Fruit fly (Drosophila melanogaster) whole organism, embryonic: ENCODE data around the gene Vps29.

Source experiments
- ATbp ChIP-seq: fragments of 200-800 bp; sonication (Bioruptor generic); optimal IDR thresholded peaks from 2 replicates; lab custom pipeline; 2017; ENCODE audit warnings: missing biosample characterization, mild to moderate bottlenecking, missing genetic modification characterization, missing genetic modification reagents
- Ada2b ChIP-seq: fragments of 200-800 bp; sonication (Bioruptor generic); IDR thresholded peaks from 2 replicates; pipeline ENCODE4 v1.3.6; 2022; ENCODE audit warnings: missing biosample characterization, missing genetic modification characterization
- Antp ChIP-seq: fragments of 200-800 bp; sonication (Bioruptor generic); optimal IDR thresholded peaks from 3 replicates; lab custom pipeline; 2016; ENCODE audit warnings: missing biosample characterization, missing genetic modification characterization
- CG10321 ChIP-seq: fragments of 200-800 bp; sonication (Bioruptor generic); IDR thresholded peaks from 2 replicates; pipeline ENCODE4 v1.3.6; 2022; ENCODE audit warnings: missing biosample characterization, missing genetic modification characterization
- CG1233 ChIP-seq: fragments of 200-800 bp; sonication (Bioruptor generic); optimal IDR thresholded peaks from 4 replicates; lab custom pipeline; 2018; ENCODE audit warnings: missing biosample characterization, mild to moderate bottlenecking, missing genetic modification characterization
- CG12659 ChIP-seq: fragments of 200-800 bp; sonication (Bioruptor generic); optimal IDR thresholded peaks from 3 replicates; lab custom pipeline; 2017; ENCODE audit warnings: mild to moderate bottlenecking, missing biosample characterization, missing genetic modification reagents, missing genetic modification characterization
- CG14050 ChIP-seq: fragments of 200-800 bp; sonication (Bioruptor generic); IDR thresholded peaks from 3 replicates; pipeline ENCODE4 v1.3.6; 2022; ENCODE audit warnings: missing biosample characterization, missing genetic modification characterization
- CG15011 ChIP-seq: fragments of 200-800 bp; sonication (Bioruptor generic); optimal IDR thresholded peaks from 3 replicates; lab custom pipeline; 2018; ENCODE audit warnings: missing biosample characterization, mild to moderate bottlenecking, missing genetic modification characterization
- CG15073 ChIP-seq: fragments of 200-800 bp; sonication (Bioruptor generic); optimal IDR thresholded peaks from 2 replicates; lab custom pipeline; 2016; ENCODE audit warnings: missing biosample characterization, missing genetic modification characterization
- CG17912 ChIP-seq: fragments of 200-800 bp; sonication (Bioruptor generic); optimal IDR thresholded peaks from 2 replicates; lab custom pipeline; 2018; ENCODE audit warnings: missing biosample characterization, mild to moderate bottlenecking, missing genetic modification characterization
- CG32532 ChIP-seq: fragments of 200-800 bp; sonication (Bioruptor generic); IDR thresholded peaks from 2 replicates; pipeline ENCODE4 v1.3.6; 2022; ENCODE audit warnings: missing biosample characterization, missing genetic modification characterization
- CG3838 ChIP-seq: fragments of 200-800 bp; sonication (Bioruptor generic); optimal IDR thresholded peaks from 3 replicates; lab custom pipeline; 2016; ENCODE audit warnings: missing biosample characterization, missing genetic modification characterization
- CG6254 ChIP-seq: fragments of 200-800 bp; sonication (Bioruptor generic); optimal IDR thresholded peaks from 3 replicates; lab custom pipeline; 2017; ENCODE audit warnings: mild to moderate bottlenecking, missing biosample characterization, missing genetic modification reagents, missing genetic modification characterization
- CG8359 ChIP-seq: fragments of 200-800 bp; sonication (Bioruptor generic); optimal IDR thresholded peaks from 2 replicates; lab custom pipeline; 2017; ENCODE audit warnings: missing biosample characterization, mild to moderate bottlenecking, missing genetic modification characterization, borderline replicate concordance
- CG9817 ChIP-seq: fragments of 200-800 bp; sonication (Bioruptor generic); optimal IDR thresholded peaks from 2 replicates; lab custom pipeline; 2018; ENCODE audit warnings: missing biosample characterization, mild to moderate bottlenecking, missing genetic modification characterization, moderate library complexity
- D ChIP-seq, 2 experiments: fragments of 200-800 bp in 1 of 2; fragments of >200 bp in 1 of 2; sonication (Bioruptor generic) in 1 of 2; optimal IDR thresholded peaks; 2 replicates in 1 of 2; 3 replicates in 1 of 2; lab custom pipeline; 2017; ENCODE audit warnings: mild to moderate bottlenecking in 1 of 2, missing biosample characterization in 1 of 2, missing genetic modification characterization in 1 of 2, missing genetic modification reagents in 1 of 2
- D19A ChIP-seq: fragments of 200-800 bp; optimal IDR thresholded peaks from 3 replicates; lab custom pipeline; 2019; ENCODE audit warnings: missing biosample characterization, mild to moderate bottlenecking, missing genetic modification characterization, moderate library complexity
- Dbx ChIP-seq: fragments of 200-800 bp; sonication (Bioruptor generic); IDR thresholded peaks from 3 replicates; pipeline ENCODE4 v1.3.6; 2022; ENCODE audit warnings: missing biosample characterization, missing genetic modification characterization
- Dek ChIP-seq: fragments of 200-800 bp; sonication (Bioruptor generic); optimal IDR thresholded peaks from 3 replicates; lab custom pipeline; 2019; ENCODE audit warnings: missing biosample characterization, mild to moderate bottlenecking, missing genetic modification characterization, moderate library complexity
- HHEX ChIP-seq: fragments of 200-800 bp; sonication (Bioruptor generic); optimal IDR thresholded peaks from 3 replicates; lab custom pipeline; 2017; ENCODE audit warnings: missing biosample characterization, mild to moderate bottlenecking, missing genetic modification characterization, missing genetic modification reagents
- HLH3B ChIP-seq: fragments of 200-800 bp; sonication (Bioruptor generic); IDR thresholded peaks from 2 replicates; pipeline ENCODE4 v1.3.6; 2022; ENCODE audit warnings: missing biosample characterization, missing genetic modification characterization
- MESR4 ChIP-seq: fragments of 200-800 bp; sonication (Bioruptor generic); optimal IDR thresholded peaks from 2 replicates; lab custom pipeline; 2018; ENCODE audit warnings: missing biosample characterization, mild to moderate bottlenecking, missing genetic modification characterization, moderate library complexity
- Myb ChIP-seq: fragments of 200-800 bp; sonication (Bioruptor generic); optimal IDR thresholded peaks from 2 replicates; lab custom pipeline; 2016; ENCODE audit warnings: missing biosample characterization, missing genetic modification characterization
- Scr ChIP-seq: fragments of 200-800 bp; sonication (Bioruptor generic); IDR thresholded peaks from 2 replicates; pipeline ENCODE4 v1.3.6; 2022; ENCODE audit warnings: missing biosample characterization, missing genetic modification characterization; ENCODE audit not compliant: partially characterized antibody
- Side ChIP-seq: fragments of 200-800 bp; sonication (Bioruptor generic); optimal IDR thresholded peaks from 2 replicates; lab custom pipeline; 2016; ENCODE audit warnings: missing biosample characterization, missing genetic modification characterization
- Tbp ChIP-seq: fragments of >200 bp; optimal IDR thresholded peaks from 2 replicates; lab custom pipeline; 2018; ENCODE audit warnings: missing biosample characterization, missing genetic modification characterization
- Xbp1 ChIP-seq: fragments of 200-800 bp; sonication (Bioruptor generic); optimal IDR thresholded peaks from 3 replicates; lab custom pipeline; 2016; ENCODE audit warnings: missing biosample characterization, mild to moderate bottlenecking, missing genetic modification characterization
- YL-1 ChIP-seq: fragments of 200-800 bp; sonication (Bioruptor generic); optimal IDR thresholded peaks from 3 replicates; lab custom pipeline; 2017; ENCODE audit warnings: missing biosample characterization, mild to moderate bottlenecking, missing genetic modification characterization
- al ChIP-seq: fragments of 200-800 bp; sonication (Bioruptor generic); IDR thresholded peaks from 2 replicates; pipeline ENCODE4 v1.3.6; 2022; ENCODE audit warnings: missing biosample characterization, missing genetic modification characterization
- bbx ChIP-seq: fragments of 200-800 bp; sonication (Bioruptor generic); IDR thresholded peaks from 2 replicates; pipeline ENCODE4 v1.3.6; 2022; ENCODE audit warnings: missing biosample characterization, missing genetic modification characterization; ENCODE audit not compliant: partially characterized antibody
- corto ChIP-seq: fragments of 200-800 bp; sonication (Bioruptor generic); optimal IDR thresholded peaks from 2 replicates; lab custom pipeline; 2016; ENCODE audit warnings: missing biosample characterization, mild to moderate bottlenecking, missing genetic modification characterization, moderate library complexity
- dati ChIP-seq: fragments of 200-800 bp; sonication (Bioruptor generic); IDR thresholded peaks from 2 replicates; pipeline ENCODE4 v1.3.6; 2022; ENCODE audit warnings: missing biosample characterization, missing genetic modification characterization
- dimm ChIP-seq: fragments of 200-800 bp; sonication (Bioruptor generic); IDR thresholded peaks from 2 replicates; pipeline ENCODE4 v1.3.6; 2022; ENCODE audit warnings: missing biosample characterization, missing genetic modification characterization
- dm ChIP-seq: fragments of 200-800 bp; sonication (Bioruptor generic); optimal IDR thresholded peaks from 3 replicates; lab custom pipeline; 2016; ENCODE audit warnings: missing biosample characterization, missing genetic modification characterization
- ems ChIP-seq: fragments of 200-800 bp; sonication (Bioruptor generic); optimal IDR thresholded peaks from 3 replicates; lab custom pipeline; 2016; ENCODE audit warnings: missing biosample characterization, missing genetic modification characterization
- gsb-n ChIP-seq: fragments of 200-800 bp; sonication (Bioruptor generic); optimal IDR thresholded peaks from 3 replicates; lab custom pipeline; 2018; ENCODE audit warnings: missing biosample characterization, mild to moderate bottlenecking, missing genetic modification characterization
- hkb ChIP-seq, 2 experiments: fragments of 200-800 bp in 1 of 2; fragments of >200 bp in 1 of 2; sonication (Bioruptor generic) in 1 of 2; IDR thresholded peaks in 1 of 2; optimal IDR thresholded peaks in 1 of 2; 2 replicates each; pipeline versions ENCODE4 v1.3.6 to Lab custom; 2017 to 2022; ENCODE audit warnings: missing biosample characterization in 1 of 2, missing genetic modification characterization in 1 of 2
- lola ChIP-seq, 3 experiments: fragments of >200 bp in 2 of 3; fragments of 200-800 bp in 1 of 3; sonication (Bioruptor generic) in 1 of 3; optimal IDR thresholded peaks; 2 replicates each; lab custom pipeline; 2017 to 2019; ENCODE audit warnings: missing biosample characterization in 3 of 3, missing genetic modification characterization in 3 of 3, mild to moderate bottlenecking in 1 of 3, moderate library complexity in 1 of 3
- mirr ChIP-seq: fragments of 200-800 bp; sonication (Bioruptor generic); optimal IDR thresholded peaks from 3 replicates; lab custom pipeline; 2018; ENCODE audit warnings: missing biosample characterization, mild to moderate bottlenecking, missing genetic modification characterization
- pum ChIP-seq: fragments of 200-800 bp; sonication (Bioruptor generic); optimal IDR thresholded peaks from 2 replicates; lab custom pipeline; 2016; ENCODE audit warnings: missing biosample characterization, missing genetic modification characterization
- row ChIP-seq: fragments of 200-800 bp; sonication (Bioruptor generic); IDR thresholded peaks from 3 replicates; pipeline ENCODE4 v1.3.6; 2022; ENCODE audit warnings: missing biosample characterization, missing genetic modification characterization
- sd ChIP-seq: fragments of 200-800 bp; sonication (Bioruptor generic); optimal IDR thresholded peaks from 3 replicates; lab custom pipeline; 2018; ENCODE audit warnings: missing biosample characterization, mild to moderate bottlenecking, missing genetic modification characterization, moderate library complexity
- sim ChIP-seq: fragments of 200-800 bp; sonication (Bioruptor generic); IDR thresholded peaks from 2 replicates; pipeline ENCODE4 v1.3.6; 2022; ENCODE audit warnings: missing biosample characterization, missing genetic modification characterization
- slou ChIP-seq: fragments of 200-800 bp; sonication (Bioruptor generic); optimal IDR thresholded peaks from 3 replicates; lab custom pipeline; 2016; ENCODE audit warnings: missing biosample characterization, missing genetic modification characterization
- sqz ChIP-seq: fragments of 200-800 bp; sonication (Bioruptor generic); optimal IDR thresholded peaks from 3 replicates; lab custom pipeline; 2018; ENCODE audit warnings: missing biosample characterization, mild to moderate bottlenecking, missing genetic modification characterization
- tx ChIP-seq: fragments of 200-800 bp; sonication (Bioruptor generic); optimal IDR thresholded peaks from 2 replicates; lab custom pipeline; 2016; ENCODE audit warnings: missing biosample characterization, missing genetic modification characterization
- unc-4 ChIP-seq: fragments of 200-800 bp; sonication (Bioruptor generic); IDR thresholded peaks from 2 replicates; pipeline ENCODE4 v1.3.6; 2022; ENCODE audit warnings: missing biosample characterization, missing genetic modification characterization; ENCODE audit not compliant: partially characterized antibody

Gene Vps29

DNA sequence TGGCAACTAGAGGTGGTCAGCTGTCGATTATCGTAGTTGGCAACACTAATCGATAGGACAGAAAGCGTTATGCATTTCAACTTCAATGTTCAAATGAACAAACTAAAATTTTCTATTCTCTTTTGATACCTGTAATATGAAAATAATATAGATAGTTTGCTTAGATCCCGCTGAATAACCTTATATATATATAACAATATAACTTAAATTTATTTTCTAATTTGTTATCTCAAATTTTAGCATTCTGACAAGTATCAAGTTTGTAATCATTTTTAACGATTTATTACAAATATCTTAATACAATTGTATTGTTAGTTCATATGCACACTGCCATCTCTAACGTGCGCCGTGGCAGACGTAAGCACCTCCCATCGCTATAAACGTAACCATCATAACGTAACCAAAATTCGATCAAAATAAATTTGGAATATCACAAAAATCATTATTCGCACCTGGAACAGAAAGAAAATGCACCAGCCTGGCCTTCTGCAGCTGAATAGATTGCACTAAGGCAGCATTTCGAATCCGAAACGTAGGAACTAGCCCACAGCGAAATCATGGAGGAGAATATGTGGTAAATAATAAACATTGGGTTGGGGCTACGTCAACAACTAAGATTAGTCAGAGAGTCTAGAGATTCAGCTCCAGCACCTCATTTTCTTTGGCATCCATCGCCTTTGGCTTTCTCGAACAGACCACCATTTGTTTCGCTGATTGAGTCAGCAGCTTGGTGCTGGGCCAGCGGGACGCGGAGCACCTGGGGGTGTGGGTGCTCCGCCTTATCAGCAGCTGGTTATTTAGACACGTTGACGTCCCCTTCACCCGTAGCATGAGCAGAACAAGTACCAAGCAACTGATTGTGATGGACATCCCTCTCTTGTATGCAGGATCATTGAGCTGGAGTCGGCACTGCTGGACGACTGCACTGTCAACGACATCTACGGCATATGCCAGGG is 21.4 kb upstream of the Vps29 start, which contains the start of the genes Pino and TBC1D23:
Pino (minus strand) TSS at position 22 of the 956 bp plus-strand sequence.
TBC1D23 (plus strand) TSS at position 385 of the 956 bp plus-strand sequence.
- TF ChIP-seq CG15011 (GFP tag; lab: Kevin White, UChicago) = no peak
- TF ChIP-seq CG17912 = no peak
- TF ChIP-seq pum (GFP tag; lab: Kevin White, UChicago) = peak; percentile 9
- TF ChIP-seq unc-4 = peak; percentile 67
- TF ChIP-seq CG6254 (GFP tag; lab: Kevin White, UChicago) = no peak
- peak; percentile 31; the same call in 1 of the 2 replicates for TF ChIP-seq bbx (GFP tag; lab: Robert Waterston, UW)
- no peak for TF ChIP-seq Side (GFP tag; lab: Kevin White, UChicago)
- TF ChIP-seq hkb (optimal IDR thresholded peaks at IDR 0.05; lab: Kevin White, UChicago) = no peak
- peak; percentile 59 for TF ChIP-seq hkb (GFP tag; IDR thresholded peaks at IDR 0.05; lab: Robert Waterston, UW)
- TF ChIP-seq CG9817 (tag; lab: Kevin White, UChicago) = peak; percentile 77
- no peak for TF ChIP-seq dm (GFP tag; lab: Kevin White, UChicago)
- no peak for TF ChIP-seq Tbp (GFP tag; lab: Kevin White, UChicago)
- peak; percentile 56 for TF ChIP-seq D19A
- TF ChIP-seq CG12659 (GFP tag; lab: Kevin White, UChicago) = peak; percentile 76
- TF ChIP-seq Antp = peak; percentile 36
- no peak for TF ChIP-seq sqz (GFP tag; lab: Kevin White, UChicago)
- no peak for TF ChIP-seq CG8359 (GFP tag; lab: Kevin White, UChicago)
- TF ChIP-seq CG32532 (GFP tag; lab: Robert Waterston, UW) = peak; percentile 81
- no peak for TF ChIP-seq D (optimal IDR thresholded peaks at IDR 0.05; lab: Kevin White, UChicago)
- peak; percentile 45 for TF ChIP-seq D (GFP tag; optimal IDR thresholded peaks at IDR 0.05; lab: Kevin White, UChicago)
- TF ChIP-seq CG1233 (GFP tag; lab: Kevin White, UChicago) = peak; percentile 53
- peak; percentile 80 for TF ChIP-seq Xbp1 (GFP tag; lab: Kevin White, UChicago)
- no peak for TF ChIP-seq ATbp (GFP tag; lab: Kevin White, UChicago)
- TF ChIP-seq Scr (GFP tag; lab: Robert Waterston, UW) = peak; percentile 80
- TF ChIP-seq HHEX (GFP tag; lab: Kevin White, UChicago) = peak; percentile 46
- no peak for TF ChIP-seq CG15073 (GFP tag; lab: Kevin White, UChicago)
- peak; percentile 69 for TF ChIP-seq Dek (tag; lab: Kevin White, UChicago)
- peak; percentile 52 for TF ChIP-seq Myb (GFP tag; lab: Kevin White, UChicago)
- no peak for TF ChIP-seq sim (GFP tag; lab: Robert Waterston, UW)
- TF ChIP-seq tx (GFP tag; lab: Kevin White, UChicago) = no peak
- peak; percentile 84 for TF ChIP-seq Dbx (GFP tag; lab: Robert Waterston, UW)
- TF ChIP-seq CG14050 (GFP tag; lab: Robert Waterston, UW) = no peak
- peak in 1 of 3 experiments; percentile 79 for TF ChIP-seq lola (GFP tag; optimal IDR thresholded peaks at IDR 0.05; lab: Kevin White, UChicago)
- TF ChIP-seq slou (GFP tag; lab: Kevin White, UChicago) = peak; percentile 41
- TF ChIP-seq ems (GFP tag; lab: Kevin White, UChicago) = peak; percentile 21
- TF ChIP-seq HLH3B (GFP tag; lab: Robert Waterston, UW) = peak; percentile 60; the same call in 1 of the 2 replicates
- peak; percentile 35; the same call in 1 of the 2 replicates for TF ChIP-seq Ada2b
- TF ChIP-seq mirr = no peak
- peak; percentile 32 for TF ChIP-seq corto (GFP tag; lab: Kevin White, UChicago)
- TF ChIP-seq dimm (GFP tag; lab: Robert Waterston, UW) = 0 out of 2 replicates have a peak, but pooled peaks have one; percentile 12
- peak; percentile 78 for TF ChIP-seq al (GFP tag; lab: Robert Waterston, UW)
- TF ChIP-seq sd (tag; lab: Kevin White, UChicago) = peak; percentile 20
- peak; percentile 93 for TF ChIP-seq MESR4 (GFP tag; lab: Kevin White, UChicago)
- no peak for TF ChIP-seq CG3838 (GFP tag; lab: Kevin White, UChicago)
- TF ChIP-seq YL-1 (GFP tag; lab: Kevin White, UChicago) = peak; percentile 25
- TF ChIP-seq row (GFP tag; lab: Robert Waterston, UW) = peak; percentile 86
- TF ChIP-seq CG10321 (GFP tag; lab: Robert Waterston, UW) = no peak
- TF ChIP-seq gsb-n = peak; percentile 44
- no peak for TF ChIP-seq dati (GFP tag; lab: Robert Waterston, UW)
